Worm (Caenorhabditis elegans) whole organism, mixed stage, embryonic: ENCODE results near the gene F34H10.3.

Experiments used
- M03D4.4 ChIP-seq: sonication (generic microtip); optimal IDR thresholded peaks from 2 replicates; lab custom pipeline; 2017; ENCODE audit warnings: mild to moderate bottlenecking, missing genetic modification characterization, missing compliant biosample characterization
- bed-3 ChIP-seq: fragments of 200-800 bp; sonication (Bioruptor generic); optimal IDR thresholded peaks from 3 replicates; lab custom pipeline; 2018; ENCODE audit warnings: mild to moderate bottlenecking, missing genetic modification characterization, moderate library complexity, missing compliant biosample characterization
- blmp-1 ChIP-seq: fragments of 150-350 bp; optimal IDR thresholded peaks from 2 replicates; lab custom pipeline; 2014; ENCODE audit warnings: missing biosample characterization, missing genetic modification characterization
- ceh-39 ChIP-seq: fragments of 150-350 bp; optimal IDR thresholded peaks from 2 replicates; lab custom pipeline; 2014; ENCODE audit warnings: missing biosample characterization, missing genetic modification characterization
- ces-1 ChIP-seq: fragments of 150-350 bp; optimal IDR thresholded peaks from 2 replicates; lab custom pipeline; 2014; ENCODE audit warnings: missing biosample characterization, missing genetic modification reagents, missing genetic modification characterization
- cnd-1 ChIP-seq: fragments of 200-800 bp; sonication (Bioruptor generic); optimal IDR thresholded peaks from 2 replicates; lab custom pipeline; 2018; ENCODE audit warnings: mild to moderate bottlenecking, missing genetic modification characterization, missing compliant biosample characterization
- drap-1 ChIP-seq: fragments of 200-800 bp; sonication (Bioruptor generic); optimal IDR thresholded peaks from 3 replicates; lab custom pipeline; 2018; ENCODE audit warnings: mild to moderate bottlenecking, missing genetic modification characterization, missing compliant biosample characterization
- elt-1 ChIP-seq: sonication (generic microtip); optimal IDR thresholded peaks from 2 replicates; lab custom pipeline; 2017; ENCODE audit warnings: missing genetic modification characterization, mild to moderate bottlenecking, missing compliant biosample characterization, antibody characterized with exemption, moderate library complexity, borderline replicate concordance; ENCODE audit not compliant: insufficient read depth
- elt-3 ChIP-seq: fragments of 150-350 bp; optimal IDR thresholded peaks from 2 replicates; lab custom pipeline; 2014; ENCODE audit warnings: missing biosample characterization, missing genetic modification characterization
- ham-2 ChIP-seq: fragments of 200-800 bp; sonication (Bioruptor generic); optimal IDR thresholded peaks from 2 replicates; lab custom pipeline; 2018; ENCODE audit warnings: mild to moderate bottlenecking, missing genetic modification characterization, missing compliant biosample characterization
- hlh-1 ChIP-seq: fragments of 150-350 bp; optimal IDR thresholded peaks from 2 replicates; lab custom pipeline; 2014; ENCODE audit warnings: missing biosample characterization, missing genetic modification reagents, missing genetic modification characterization
- lin-13 ChIP-seq: fragments of 150-350 bp; optimal IDR thresholded peaks from 2 replicates; lab custom pipeline; 2014; ENCODE audit warnings: missing biosample characterization, missing genetic modification characterization
- mab-5 ChIP-seq: fragments of 150-350 bp; optimal IDR thresholded peaks from 2 replicates; lab custom pipeline; 2014; ENCODE audit warnings: missing biosample characterization, missing genetic modification characterization
- mep-1 ChIP-seq: fragments of 150-350 bp; optimal IDR thresholded peaks from 2 replicates; lab custom pipeline; 2017; ENCODE audit warnings: missing biosample characterization, missing genetic modification reagents, missing genetic modification characterization, inconsistent platforms
- mls-2 ChIP-seq: sonication (generic microtip); optimal IDR thresholded peaks from 2 replicates; lab custom pipeline; 2016; ENCODE audit warnings: mild to moderate bottlenecking, missing genetic modification characterization, moderate library complexity, missing compliant biosample characterization
- nhr-12 ChIP-seq: fragments of 150-350 bp; optimal IDR thresholded peaks from 2 replicates; lab custom pipeline; 2014; ENCODE audit warnings: missing biosample characterization, missing genetic modification characterization
- nhr-2 ChIP-seq: fragments of 150-350 bp; optimal IDR thresholded peaks from 2 replicates; lab custom pipeline; 2014; ENCODE audit warnings: missing biosample characterization, missing genetic modification characterization
- nhr-237 ChIP-seq: fragments of 150-350 bp; optimal IDR thresholded peaks from 2 replicates; lab custom pipeline; 2014; ENCODE audit warnings: missing biosample characterization, missing genetic modification characterization
- nhr-28 ChIP-seq: fragments of 150-350 bp; optimal IDR thresholded peaks from 2 replicates; lab custom pipeline; 2014; ENCODE audit warnings: missing biosample characterization, missing genetic modification characterization
- nhr-76 ChIP-seq: sonication (generic microtip); optimal IDR thresholded peaks from 2 replicates; lab custom pipeline; 2017; ENCODE audit warnings: missing biosample characterization, missing genetic modification characterization
- pha-4 ChIP-seq: fragments of 150-350 bp; optimal IDR thresholded peaks from 2 replicates; lab custom pipeline; 2018; ENCODE audit warnings: missing biosample characterization, missing genetic modification reagents, missing genetic modification characterization
- sem-2 ChIP-seq: fragments of 200-800 bp; sonication (Bioruptor generic); optimal IDR thresholded peaks from 2 replicates; lab custom pipeline; 2018; ENCODE audit warnings: mild to moderate bottlenecking, missing genetic modification characterization, missing compliant biosample characterization
- snpc-4 ChIP-seq: fragments of 150-350 bp; optimal IDR thresholded peaks from 2 replicates; lab custom pipeline; 2014; ENCODE audit warnings: missing biosample characterization, missing genetic modification characterization
- sptf-1 ChIP-seq: sonication (generic microtip); optimal IDR thresholded peaks from 2 replicates; lab custom pipeline; 2017; ENCODE audit warnings: mild to moderate bottlenecking, missing genetic modification characterization, moderate library complexity, missing compliant biosample characterization
- tbx-8 ChIP-seq: fragments of 200-800 bp; sonication (Bioruptor generic); optimal IDR thresholded peaks from 2 replicates; lab custom pipeline; 2018; ENCODE audit warnings: mild to moderate bottlenecking, missing genetic modification characterization, moderate library complexity, missing compliant biosample characterization
- unc-120 ChIP-seq: sonication (generic microtip); optimal IDR thresholded peaks from 2 replicates; lab custom pipeline; 2017; ENCODE audit warnings: missing genetic modification characterization, missing compliant biosample characterization; ENCODE audit not compliant: poor library complexity, severe bottlenecking
- unc-39 ChIP-seq: fragments of 150-350 bp; optimal IDR thresholded peaks from 2 replicates; lab custom pipeline; 2014; ENCODE audit warnings: missing biosample characterization, missing genetic modification characterization
- unc-62 ChIP-seq: fragments of 150-350 bp; optimal IDR thresholded peaks from 2 replicates; lab custom pipeline; 2014; ENCODE audit warnings: missing biosample characterization, missing genetic modification reagents, missing genetic modification characterization
- zip-8 ChIP-seq: fragments of 150-350 bp; optimal IDR thresholded peaks from 2 replicates; lab custom pipeline; 2014; ENCODE audit warnings: missing biosample characterization, missing genetic modification characterization
- ztf-11 ChIP-seq: fragments of 150-350 bp; optimal IDR thresholded peaks from 2 replicates; lab custom pipeline; 2014; ENCODE audit warnings: missing biosample characterization, missing genetic modification characterization

F34H10.3 gene

DNA sequence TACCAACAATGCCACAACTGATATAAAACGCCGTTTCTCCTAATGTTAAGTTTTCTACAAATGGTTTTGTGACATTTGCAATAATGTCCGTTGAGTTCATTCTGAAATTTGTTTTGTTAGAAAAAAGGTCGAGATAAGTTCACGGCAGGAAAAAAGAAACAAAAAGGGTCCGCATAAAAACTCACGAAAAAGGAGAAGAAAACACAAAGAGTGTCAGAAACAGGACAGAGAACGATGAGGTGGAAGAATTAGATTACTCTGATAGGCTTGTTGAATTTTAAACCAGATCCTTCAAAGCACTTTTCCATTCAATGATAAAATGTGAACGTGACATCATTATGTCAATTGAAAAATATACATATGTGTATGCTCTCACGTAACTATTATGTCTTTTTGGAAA, 18.2 kb upstream of the F34H10.3 start, which contains the start of gene aex-2:
Gene aex-2, minus strand, starts transcription at position 101 of the 400 bp plus-strand sequence.
- TF ChIP-seq mab-5 (tag; lab: Kevin White, UChicago) = no peak
- TF ChIP-seq elt-3 (tag; lab: Kevin White, UChicago) = no peak

- TF ChIP-seq tbx-8 (GFP tag; lab: Kevin White, UChicago) (no peak), ces-1 (GFP tag; lab: Kevin White, UChicago) (peak; percentile 53)
- TF ChIP-seq, all 35 proteins: peak for 1
Observed at ce11 chrX:9648098-9648574, 13.3 kb upstream of the F34H10.3 start, which contains the start of gene F34H10.4. TSS of gene F34H10.4 (plus strand) at chrX:9648524.

ce11 chrX:9642775-9643461, 8.1 kb upstream of the F34H10.3 start:
- no peak for TF ChIP-seq mep-1 (tag; lab: Kevin White, UChicago)
- TF ChIP-seq cnd-1 (tag; lab: Kevin White, UChicago) = no peak
- TF ChIP-seq snpc-4 (tag; lab: Kevin White, UChicago) = no peak
- no peak for TF ChIP-seq ces-1 (GFP tag; lab: Kevin White, UChicago)
- no peak for TF ChIP-seq elt-1 (tag; lab: Kevin White, UChicago)
- no peak for TF ChIP-seq pha-4 (tag; lab: Kevin White, UChicago)
- no peak for TF ChIP-seq zip-8 (tag; lab: Kevin White, UChicago)
- no peak for TF ChIP-seq lin-13 (tag; lab: Kevin White, UChicago)
- no peak for TF ChIP-seq sem-2
- no peak for TF ChIP-seq ztf-11
- no peak for TF ChIP-seq ham-2 (GFP tag; lab: Kevin White, UChicago)
- TF ChIP-seq unc-120 (tag; lab: Kevin White, UChicago) = no peak
- TF ChIP-seq nhr-12 = no peak
- no peak for TF ChIP-seq nhr-2 (tag; lab: Kevin White, UChicago)
- no peak for TF ChIP-seq drap-1 (GFP tag; lab: Kevin White, UChicago)
- TF ChIP-seq nhr-28 (tag; lab: Kevin White, UChicago) = no peak

DNA sequence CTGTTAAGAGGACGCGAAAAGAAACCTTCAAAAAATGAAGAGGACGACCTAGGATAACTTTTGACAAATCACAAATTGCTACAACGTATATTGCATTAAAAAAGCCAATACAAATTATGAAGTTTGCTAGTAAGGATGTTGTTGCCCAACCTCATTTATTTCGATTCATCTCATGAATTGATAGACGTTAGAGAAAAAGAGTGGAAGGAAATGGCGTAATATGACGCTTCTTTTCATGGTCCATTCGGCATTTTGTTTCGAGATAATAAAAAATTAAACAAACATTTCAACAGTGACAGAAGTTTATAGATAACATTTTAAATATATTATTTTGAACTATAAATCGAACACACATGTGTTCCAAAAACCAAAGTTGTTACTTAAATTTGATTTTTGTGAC, 6.1 kb upstream of the F34H10.3 start:
- no peak for TF ChIP-seq mls-2 (tag; lab: Kevin White, UChicago)
- TF ChIP-seq elt-3 (tag; lab: Kevin White, UChicago) = no peak
- no peak for TF ChIP-seq nhr-2 (tag; lab: Kevin White, UChicago)
- TF ChIP-seq unc-39 (tag; lab: Kevin White, UChicago) = no peak
- TF ChIP-seq ces-1 (GFP tag; lab: Kevin White, UChicago) = peak; percentile 30
- TF ChIP-seq M03D4.4 (tag; lab: Kevin White, UChicago) = no peak
- no peak for TF ChIP-seq hlh-1
- TF ChIP-seq snpc-4 (tag; lab: Kevin White, UChicago) = no peak

- TF ChIP-seq zip-8 (tag; lab: Kevin White, UChicago) (no peak), nhr-12 (no peak), nhr-28 (tag; lab: Kevin White, UChicago) (no peak), mep-1 (tag; lab: Kevin White, UChicago) (no peak), elt-3 (tag; lab: Kevin White, UChicago) (no peak), blmp-1 (no peak), lin-13 (tag; lab: Kevin White, UChicago) (no peak), ceh-39 (tag; lab: Kevin White, UChicago) (no peak), bed-3 (GFP tag; lab: Kevin White, UChicago) (no peak), pha-4 (tag; lab: Kevin White, UChicago) (no peak), nhr-76 (tag; lab: Kevin White, UChicago) (no peak), nhr-237 (tag; lab: Kevin White, UChicago) (no peak), elt-1 (tag; lab: Kevin White, UChicago) (no peak), sptf-1 (no peak), unc-39 (tag; lab: Kevin White, UChicago) (no peak), drap-1 (GFP tag; lab: Kevin White, UChicago) (no peak), unc-62 (no peak), ces-1 (GFP tag; lab: Kevin White, UChicago) (no peak)
Observed at ce11 chrX:9638825-9639474, 4.1 kb upstream of the F34H10.3 start.
